Fruit fly (Drosophila melanogaster) S2 (cell line): ENCODE results near the gene Kaz1-ORFB.

Experiments
- CG8478 ChIP-seq: fragments of >200 bp; optimal IDR thresholded peaks from 2 replicates; lab custom pipeline; 2018
- CTCF ChIP-seq, 2 experiments: fragments of >200 bp; optimal IDR thresholded peaks; 2 replicates each; lab custom pipeline; 2018

DNA sequence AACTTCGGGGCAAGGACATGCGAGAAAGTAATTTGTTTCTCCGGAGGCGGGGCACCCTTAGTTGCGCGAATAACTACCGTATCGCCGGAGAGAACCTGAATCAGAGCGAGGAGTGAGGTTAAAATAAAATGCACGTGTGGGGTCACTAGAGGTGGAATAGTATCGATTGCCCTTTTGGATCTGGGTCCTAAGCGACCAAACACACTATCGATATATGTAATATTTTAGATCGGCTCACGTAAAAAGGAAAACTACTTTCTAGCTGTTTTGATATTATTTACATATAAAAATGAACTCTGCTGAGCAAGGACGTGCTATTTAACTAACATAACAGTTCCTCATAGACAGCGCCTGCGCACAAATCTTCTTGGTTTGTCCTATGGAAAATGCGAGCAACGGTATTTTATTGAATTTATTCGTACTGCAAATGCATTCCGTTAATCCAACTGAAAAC, 46.3 kb downstream of the Kaz1-ORFB start:
- TF ChIP-seq CTCF (optimal IDR thresholded peaks at IDR 0.05; lab: Kevin White, UChicago) (no peak), CG8478 (no peak)
